Worm (Caenorhabditis elegans): Measurements from ENCODE around the gene C34E10.10.

The C34E10.10 gene

ce11 chrIII:5181217-5181616, 46.5 kb downstream of the C34E10.10 start (continued):
- no peak for TF ChIP-seq Y53F4B.3 (GFP tag; IDR thresholded peaks at IDR 0.05)
- TF ChIP-seq madf-6 (GFP tag; IDR thresholded peaks at IDR 0.05): peak; percentile 86
- TF ChIP-seq efl-1 (GFP tag; optimal IDR thresholded peaks at IDR 0.05): peak; percentile 86
- TF ChIP-seq Y95B8A.8 (GFP tag; IDR thresholded peaks at IDR 0.05): no peak
- TF ChIP-seq T26A5.8 (tag; optimal IDR thresholded peaks at IDR 0.05): no peak
- peak; percentile 64 for TF ChIP-seq xnd-1 (tag; optimal IDR thresholded peaks at IDR 0.05)
- TF ChIP-seq him-1 (tag; optimal IDR thresholded peaks at IDR 0.05): peak; percentile 17
- no peak for TF ChIP-seq ceh-79 (tag; optimal IDR thresholded peaks at IDR 0.05)
- no peak for TF ChIP-seq bed-2 (GFP tag; IDR thresholded peaks at IDR 0.05)
- TF ChIP-seq dox-1 (GFP tag; IDR thresholded peaks at IDR 0.05): peak; percentile 66
- peak; percentile 54; the same call in 1 of the 2 replicates for TF ChIP-seq ekl-4 (GFP tag; IDR thresholded peaks at IDR 0.05)
- TF ChIP-seq lin-26 (GFP tag; IDR thresholded peaks at IDR 0.05): 0 out of 2 replicates have a peak, but pooled peaks have one; percentile 47
- no peak for TF ChIP-seq unc-130 (GFP tag; optimal IDR thresholded peaks at IDR 0.05)
- peak; percentile 68 for TF ChIP-seq madf-8 (GFP tag; conservative IDR thresholded peaks at IDR 0.05)
- peak; percentile 67 for TF ChIP-seq D2030.7 (GFP tag; IDR thresholded peaks at IDR 0.05)
- no peak for TF ChIP-seq nhr-120 (GFP tag; IDR thresholded peaks at IDR 0.05)
- TF ChIP-seq gei-17 (GFP tag; optimal IDR thresholded peaks at IDR 0.05): no peak
- TF ChIP-seq dpl-1 (GFP tag; optimal IDR thresholded peaks at IDR 0.05): peak; percentile 12
- no peak for TF ChIP-seq Y67H2A.10 (GFP tag; conservative IDR thresholded peaks at IDR 0.05)
- no peak for TF ChIP-seq F37B4.10 (GFP tag; IDR thresholded peaks at IDR 0.05)
- no peak for TF ChIP-seq madf-10 (tag; optimal IDR thresholded peaks at IDR 0.05)
- TF ChIP-seq tlf-1 (GFP tag; optimal IDR thresholded peaks at IDR 0.05): peak; percentile 52
- 0 out of 2 replicates have a peak, but pooled peaks have one; percentile 45 for TF ChIP-seq aptf-2 (GFP tag; conservative IDR thresholded peaks at IDR 0.05)
- no peak for TF ChIP-seq ceh-40 (GFP tag; IDR thresholded peaks at IDR 0.05)
- TF ChIP-seq mcd-1 (GFP tag; IDR thresholded peaks at IDR 0.05): peak; percentile 47; the same call in 1 of the 2 replicates
- TF ChIP-seq snpc-4 (GFP tag; optimal IDR thresholded peaks at IDR 0.05): no peak
- TF ChIP-seq snpc-4 (tag; optimal IDR thresholded peaks at IDR 0.05): no peak

ce11 chrIII:5180588-5180987, 47.1 kb downstream of the C34E10.10 start:
- TF ChIP-seq T26A5.8 (tag; optimal IDR thresholded peaks at IDR 0.05): no peak
- TF ChIP-seq B0336.3 (GFP tag; IDR thresholded peaks at IDR 0.05): no peak
- no peak for TF ChIP-seq unc-62 (GFP tag; optimal IDR thresholded peaks at IDR 0.05)
- no peak for TF ChIP-seq F23B12.7 (tag; optimal IDR thresholded peaks at IDR 0.05; ENCODE audit: insufficient read depth)
- TF ChIP-seq somi-1 (GFP tag; optimal IDR thresholded peaks at IDR 0.05): no peak
- TF ChIP-seq attf-3 (GFP tag; conservative IDR thresholded peaks at IDR 0.05): no peak
- peak; percentile 57 for TF ChIP-seq nhr-80 (tag; optimal IDR thresholded peaks at IDR 0.05)
- TF ChIP-seq let-607 (tag; optimal IDR thresholded peaks at IDR 0.05): no peak
- TF ChIP-seq ztf-22 (GFP tag; optimal IDR thresholded peaks at IDR 0.05): no peak
- no peak for TF ChIP-seq tlf-1 (GFP tag; optimal IDR thresholded peaks at IDR 0.05)
- TF ChIP-seq dox-1 (GFP tag; IDR thresholded peaks at IDR 0.05): peak; percentile 33; the same call in 1 of the 2 replicates
- TF ChIP-seq attf-5 (GFP tag; optimal IDR thresholded peaks at IDR 0.05): no peak
- no peak for TF ChIP-seq snpc-4 (GFP tag; optimal IDR thresholded peaks at IDR 0.05)
- TF ChIP-seq snpc-4 (tag; optimal IDR thresholded peaks at IDR 0.05): no peak

- TF ChIP-seq athp-1 (tag; optimal IDR thresholded peaks at IDR 0.05) (no peak), aptf-2 (GFP tag; conservative IDR thresholded peaks at IDR 0.05) (no peak), F23B12.7 (tag; optimal IDR thresholded peaks at IDR 0.05; ENCODE audit: insufficient read depth) (no peak), madf-8 (GFP tag; conservative IDR thresholded peaks at IDR 0.05) (no peak), hmg-1.2 (GFP tag; IDR thresholded peaks at IDR 0.05) (no peak), lin-26 (GFP tag; IDR thresholded peaks at IDR 0.05) (no peak), F57C9.4 (tag; optimal IDR thresholded peaks at IDR 0.05) (no peak), ekl-4 (GFP tag; IDR thresholded peaks at IDR 0.05) (no peak), B0019.2 (GFP tag; conservative IDR thresholded peaks at IDR 0.05) (no peak), F55B11.4 (tag; optimal IDR thresholded peaks at IDR 0.05; ENCODE audit: borderline replicate concordance, insufficient read depth) (no peak), ets-4 (GFP tag; optimal IDR thresholded peaks at IDR 0.05) (no peak), lin-35 (GFP tag; optimal IDR thresholded peaks at IDR 0.05) (no peak), Y56A3A.18 (GFP tag; IDR thresholded peaks at IDR 0.05) (no peak), F52B5.7 (tag; optimal IDR thresholded peaks at IDR 0.05) (no peak), madf-3 (GFP tag; IDR thresholded peaks at IDR 0.05) (no peak), lsy-27 (tag; optimal IDR thresholded peaks at IDR 0.05; ENCODE audit: borderline replicate concordance, insufficient read depth) (no peak)
These were observed 48.5 kb downstream of the C34E10.10 start for ce11 chrIII:5179166-5179565.
